Fruit fly (Drosophila melanogaster) whole organism: ENCODE results near the gene CG10019.

Experiments
- CG8478 ChIP-seq: fragments of >200 bp; optimal IDR thresholded peaks from 2 replicates; lab custom pipeline; 2018; ENCODE audit warnings: inconsistent platforms
- Dll ChIP-seq: fragments of >200 bp; optimal IDR thresholded peaks from 2 replicates; lab custom pipeline; 2017

CG10019 gene

dm6 chr2L:3803466-3804143, 73.3 kb downstream of the CG10019 start, which contains the start of gene Reph:
Reph (plus strand) TSS chr2L:3803545.
- TF ChIP-seq CG8478 (lab: Kevin White, UChicago) (peak; percentile 73), Dll (lab: Kevin White, UChicago) (no peak)
